Fruit fly (Drosophila melanogaster): ENCODE results near the gene CG9330.
A peak's percentile ranks its signal among the peaks of the same experiment; 100 is the strongest.

The CG9330 gene

dm6 chr3L:19636821-19637460, 50.9 kb downstream of the CG9330 start (continued):
- no peak for TF ChIP-seq MBD-R2 (GFP tag; IDR thresholded peaks at IDR 0.05)
- TF ChIP-seq Spps (tag; optimal IDR thresholded peaks at IDR 0.05), result peak; percentile 79
- no peak for TF ChIP-seq CG4707 (GFP tag; optimal IDR thresholded peaks at IDR 0.05)
- TF ChIP-seq CG18262 (tag; optimal IDR thresholded peaks at IDR 0.05), result peak; percentile 93
- TF ChIP-seq Lhr (GFP tag; optimal IDR thresholded peaks at IDR 0.05), result peak; percentile 36
- TF ChIP-seq CG9609 (GFP tag; optimal IDR thresholded peaks at IDR 0.05), result no peak
- TF ChIP-seq sc (optimal IDR thresholded peaks at IDR 0.05), result no peak
- TF ChIP-seq sc (GFP tag; optimal IDR thresholded peaks at IDR 0.05), result peak; percentile 51
- TF ChIP-seq tio (GFP tag; optimal IDR thresholded peaks at IDR 0.05), result peak; percentile 45
- peak; percentile 9 for TF ChIP-seq Xbp1 (GFP tag; optimal IDR thresholded peaks at IDR 0.05)
